5 worm cellular contexts compared by ENCODE assay signal in genomic region chrII:6360822-6361221, ce11.
TF ChIP-seq lines count a peak whose summit lies in the region.

K10B2.4 (minus strand) TSS chrII:6360959.

TF ChIP-seq in whole organism, L1 larva, 84 proteins besides CTCF, POLR2A, EP300 and RAD21 (continues in another document):
- TF ChIP-seq egl-13 (tag; optimal IDR thresholded peaks at IDR 0.05; lab: Kevin White, UChicago): no peak
- peak; percentile 82 for TF ChIP-seq nhr-20 (tag; optimal IDR thresholded peaks at IDR 0.05; lab: Kevin White, UChicago)
- peak; percentile 77 to 79 for TF ChIP-seq efl-1 (optimal IDR thresholded peaks at IDR 0.05; lab: Kevin White, UChicago)
- peak; percentile 64 to 97 for TF ChIP-seq efl-1 (GFP tag; optimal IDR thresholded peaks at IDR 0.05 in 1 of 2; lab: Kevin White, UChicago)
- peak; percentile 53 for TF ChIP-seq dsc-1 (tag; optimal IDR thresholded peaks at IDR 0.05; lab: Kevin White, UChicago)
- peak in 1 of 6 experiments; percentile 37 for TF ChIP-seq elt-3 (tag; optimal IDR thresholded peaks at IDR 0.05; lab: Kevin White, UChicago)
- no peak for TF ChIP-seq ztf-11 (tag; optimal IDR thresholded peaks at IDR 0.05; lab: Kevin White, UChicago)
- TF ChIP-seq mep-1 (tag; optimal IDR thresholded peaks at IDR 0.05; lab: Kevin White, UChicago): peak; percentile 65
- TF ChIP-seq blmp-1 (tag; optimal IDR thresholded peaks at IDR 0.05; lab: Kevin White, UChicago): peak; percentile 94
- peak; percentile 66 for TF ChIP-seq xbp-1 (tag; optimal IDR thresholded peaks at IDR 0.05; lab: Kevin White, UChicago)
- TF ChIP-seq unc-30 (tag; optimal IDR thresholded peaks at IDR 0.05; lab: Kevin White, UChicago): no peak
- TF ChIP-seq skn-1 (tag; optimal IDR thresholded peaks at IDR 0.05; lab: Kevin White, UChicago): peak; percentile 35
- no peak for TF ChIP-seq egl-27 (tag; optimal IDR thresholded peaks at IDR 0.05; lab: Kevin White, UChicago)
- peak; percentile 54 for TF ChIP-seq nhr-90 (tag; optimal IDR thresholded peaks at IDR 0.05; lab: Kevin White, UChicago; ENCODE audit: poor library complexity)
- TF ChIP-seq grh-1 (GFP tag; IDR thresholded peaks at IDR 0.05; lab: Robert Waterston, UW): 0 out of 2 replicates have a peak, but pooled peaks have one; percentile 34
- TF ChIP-seq ceh-8 (GFP tag; optimal IDR thresholded peaks at IDR 0.05; lab: Kevin White, UChicago): no peak
- TF ChIP-seq vab-15 (tag; optimal IDR thresholded peaks at IDR 0.05; lab: Kevin White, UChicago): no peak
- no peak for TF ChIP-seq unc-98 (GFP tag; IDR thresholded peaks at IDR 0.05; lab: Robert Waterston, UW)

TF ChIP-seq in whole organism, L3 larva, 47 proteins besides CTCF, POLR2A, EP300 and RAD21 (continues in another document):
- TF ChIP-seq nhr-28 (tag; optimal IDR thresholded peaks at IDR 0.05; lab: Kevin White, UChicago): no peak
- TF ChIP-seq ceh-16 (tag; optimal IDR thresholded peaks at IDR 0.05; lab: Kevin White, UChicago): no peak
- TF ChIP-seq lin-15B (tag; optimal IDR thresholded peaks at IDR 0.05; lab: Kevin White, UChicago): peak; percentile 76
- TF ChIP-seq egl-5 (tag; optimal IDR thresholded peaks at IDR 0.05; lab: Kevin White, UChicago): no peak
- TF ChIP-seq elt-2 (tag; optimal IDR thresholded peaks at IDR 0.05; lab: Kevin White, UChicago): peak; percentile 40
- TF ChIP-seq nhr-25 (tag; optimal IDR thresholded peaks at IDR 0.05; lab: Kevin White, UChicago): peak; percentile 67
- TF ChIP-seq daf-12 (tag; optimal IDR thresholded peaks at IDR 0.05; lab: Kevin White, UChicago): no peak
- no peak for TF ChIP-seq egl-27 (tag; optimal IDR thresholded peaks at IDR 0.05; lab: Kevin White, UChicago)
- TF ChIP-seq nfya-1 (tag; optimal IDR thresholded peaks at IDR 0.05; lab: Kevin White, UChicago; ENCODE audit: insufficient read depth): peak; percentile 73
- TF ChIP-seq nhr-23 (tag; optimal IDR thresholded peaks at IDR 0.05; lab: Kevin White, UChicago): peak; percentile 71
- no peak for TF ChIP-seq zag-1 (tag; optimal IDR thresholded peaks at IDR 0.05; lab: Kevin White, UChicago)
- TF ChIP-seq pqm-1 (tag; optimal IDR thresholded peaks at IDR 0.05; lab: Kevin White, UChicago): no peak
- TF ChIP-seq elt-1 (tag; optimal IDR thresholded peaks at IDR 0.05; lab: Kevin White, UChicago): no peak
- TF ChIP-seq nhr-11 (tag; optimal IDR thresholded peaks at IDR 0.05; lab: Kevin White, UChicago): no peak
- TF ChIP-seq ceh-28 (tag; optimal IDR thresholded peaks at IDR 0.05; lab: Kevin White, UChicago): peak; percentile 21
- TF ChIP-seq skn-1 (tag; optimal IDR thresholded peaks at IDR 0.05; lab: Kevin White, UChicago): no peak
- peak; percentile 45 for TF ChIP-seq lin-39 (tag; optimal IDR thresholded peaks at IDR 0.05; lab: Kevin White, UChicago)
- peak; percentile 85 for TF ChIP-seq pha-4 (tag; optimal IDR thresholded peaks at IDR 0.05; lab: Kevin White, UChicago)
- TF ChIP-seq R02D3.7 (tag; optimal IDR thresholded peaks at IDR 0.05; lab: Kevin White, UChicago): no peak
- TF ChIP-seq nhr-237 (tag; optimal IDR thresholded peaks at IDR 0.05; lab: Kevin White, UChicago): no peak

TF ChIP-seq in whole organism, early embryonic, 17 proteins besides CTCF, POLR2A, EP300 and RAD21:
- TF ChIP-seq hmg-4 (GFP tag; optimal IDR thresholded peaks at IDR 0.05; lab: Kevin White, UChicago) (no peak), ceh-13 (GFP tag; optimal IDR thresholded peaks at IDR 0.05; lab: Kevin White, UChicago) (no peak), F13C5.2 (tag; optimal IDR thresholded peaks at IDR 0.05; lab: Kevin White, UChicago) (peak; percentile 1), ama-1 (optimal IDR thresholded peaks at IDR 0.05; lab: Kevin White, UChicago) (no peak)

TF ChIP-seq in whole organism, midembryonic, 9 proteins besides CTCF, POLR2A, EP300 and RAD21:
- no peak for TF ChIP-seq med-1 (GFP tag; optimal IDR thresholded peaks at IDR 0.05; lab: Kevin White, UChicago; ENCODE audit: insufficient read depth)
- TF ChIP-seq ztf-23 (GFP tag; IDR thresholded peaks at IDR 0.05; lab: Robert Waterston, UW): peak; percentile 65; the same call in 1 of the 2 replicates
- TF ChIP-seq klf-2 (GFP tag; conservative IDR thresholded peaks at IDR 0.05; lab: Robert Waterston, UW): no peak
- TF ChIP-seq cog-1 (tag; optimal IDR thresholded peaks at IDR 0.05; lab: Kevin White, UChicago): no peak
- TF ChIP-seq tab-1 (GFP tag; IDR thresholded peaks at IDR 0.05; lab: Robert Waterston, UW): no peak
TF ChIP-seq in whole organism, midembryonic: peak in this region for 1.

TF ChIP-seq in whole organism, young adult, 124 proteins besides CTCF, POLR2A, EP300 and RAD21 (continues in another document):
- TF ChIP-seq somi-1 (GFP tag; optimal IDR thresholded peaks at IDR 0.05; lab: Kevin White, UChicago) (no peak), B0336.3 (GFP tag; IDR thresholded peaks at IDR 0.05; lab: Robert Waterston, UW) (peak; percentile 36; the same call in 1 of the 2 replicates), ceh-27 (GFP tag; optimal IDR thresholded peaks at IDR 0.05; lab: Kevin White, UChicago) (peak; percentile 32), dpl-1 (GFP tag; optimal IDR thresholded peaks at IDR 0.05; lab: Kevin White, UChicago) (peak; percentile 46), Y67H2A.10 (GFP tag; conservative IDR thresholded peaks at IDR 0.05; lab: Robert Waterston, UW) (0 out of 2 replicates have a peak, but pooled peaks have one; percentile 21), rpc-1 (optimal IDR thresholded peaks at IDR 0.05; lab: Kevin White, UChicago) (no peak), rpc-1 (tag; optimal IDR thresholded peaks at IDR 0.05; lab: Kevin White, UChicago) (no peak), rcor-1 (GFP tag; IDR thresholded peaks at IDR 0.05; lab: Robert Waterston, UW) (peak; percentile 43; the same call in 1 of the 2 replicates), dox-1 (GFP tag; IDR thresholded peaks at IDR 0.05; lab: Robert Waterston, UW) (peak; percentile 64), lin-35 (GFP tag; optimal IDR thresholded peaks at IDR 0.05; lab: Kevin White, UChicago) (peak in 1 of 3 experiments; percentile 47), efl-1 (GFP tag; optimal IDR thresholded peaks at IDR 0.05; lab: Kevin White, UChicago) (no peak), madf-3 (GFP tag; IDR thresholded peaks at IDR 0.05; lab: Robert Waterston, UW) (peak; percentile 74; the same call in 1 of the 2 replicates), tlf-1 (GFP tag; optimal IDR thresholded peaks at IDR 0.05; lab: Kevin White, UChicago) (peak; percentile 43), ama-1 (optimal IDR thresholded peaks at IDR 0.05; lab: Kevin White, UChicago) (no peak), ama-1 (GFP tag; optimal IDR thresholded peaks at IDR 0.05; lab: Kevin White, UChicago) (peak in 1 of 2 experiments; percentile 38), lin-40 (tag; optimal IDR thresholded peaks at IDR 0.05; lab: Kevin White, UChicago) (peak; percentile 47), lsl-1 (GFP tag; optimal IDR thresholded peaks at IDR 0.05; lab: Kevin White, UChicago) (peak; percentile 7), nhr-90 (tag; optimal IDR thresholded peaks at IDR 0.05; lab: Kevin White, UChicago) (no peak), snpc-3.4 (tag; optimal IDR thresholded peaks at IDR 0.05; lab: Kevin White, UChicago) (no peak), ccch-3 (GFP tag; optimal IDR thresholded peaks at IDR 0.05; lab: Kevin White, UChicago) (no peak), nfyb-1 (GFP tag; IDR thresholded peaks at IDR 0.05; lab: Robert Waterston, UW) (peak; percentile 57; the same call in 1 of the 2 replicates), hsf-1 (GFP tag; IDR thresholded peaks at IDR 0.05; lab: Robert Waterston, UW) (0 out of 2 replicates have a peak, but pooled peaks have one; percentile 35), zfh-2 (GFP tag; conservative IDR thresholded peaks at IDR 0.05; lab: Robert Waterston, UW) (no peak), mes-4 (tag; optimal IDR thresholded peaks at IDR 0.05; lab: Kevin White, UChicago) (no peak), F37B4.10 (GFP tag; IDR thresholded peaks at IDR 0.05; lab: Robert Waterston, UW) (no peak), cebp-2 (GFP tag; IDR thresholded peaks at IDR 0.05; lab: Robert Waterston, UW) (no peak), mxl-1 (tag; optimal IDR thresholded peaks at IDR 0.05; lab: Kevin White, UChicago) (no peak), nfya-1 (tag; optimal IDR thresholded peaks at IDR 0.05; lab: Kevin White, UChicago; ENCODE audit: borderline replicate concordance, insufficient read depth) (no peak), zim-3 (tag; optimal IDR thresholded peaks at IDR 0.05; lab: Kevin White, UChicago) (no peak), lin-54 (GFP tag; optimal IDR thresholded peaks at IDR 0.05; lab: Kevin White, UChicago) (peak; percentile 62), nfya-2 (GFP tag; IDR thresholded peaks at IDR 0.05; lab: Robert Waterston, UW) (no peak), sea-2 (GFP tag; IDR thresholded peaks at IDR 0.05; lab: Robert Waterston, UW) (no peak), repo-1 (tag; optimal IDR thresholded peaks at IDR 0.05; lab: Kevin White, UChicago) (no peak), ets-4 (GFP tag; optimal IDR thresholded peaks at IDR 0.05; lab: Kevin White, UChicago) (no peak), ceh-79 (tag; optimal IDR thresholded peaks at IDR 0.05; lab: Kevin White, UChicago) (no peak), bed-2 (GFP tag; IDR thresholded peaks at IDR 0.05; lab: Robert Waterston, UW) (no peak), B0035.1 (tag; optimal IDR thresholded peaks at IDR 0.05; lab: Kevin White, UChicago) (peak; percentile 56), pha-4 (tag; optimal IDR thresholded peaks at IDR 0.05; lab: Kevin White, UChicago) (no peak), F23B12.7 (tag; optimal IDR thresholded peaks at IDR 0.05; lab: Kevin White, UChicago; ENCODE audit: insufficient read depth) (peak; percentile 80), ztf-18 (tag; optimal IDR thresholded peaks at IDR 0.05; lab: Kevin White, UChicago) (peak; percentile 92), F57C9.4 (tag; optimal IDR thresholded peaks at IDR 0.05; lab: Kevin White, UChicago) (no peak), hmg-20 (GFP tag; IDR thresholded peaks at IDR 0.05; lab: Robert Waterston, UW) (no peak), attf-5 (GFP tag; optimal IDR thresholded peaks at IDR 0.05; lab: Kevin White, UChicago) (peak; percentile 72), lsy-27 (tag; optimal IDR thresholded peaks at IDR 0.05; lab: Kevin White, UChicago; ENCODE audit: borderline replicate concordance, insufficient read depth) (no peak), ceh-40 (GFP tag; IDR thresholded peaks at IDR 0.05; lab: Robert Waterston, UW) (no peak), die-1 (tag; optimal IDR thresholded peaks at IDR 0.05; lab: Kevin White, UChicago) (no peak), let-607 (tag; optimal IDR thresholded peaks at IDR 0.05; lab: Kevin White, UChicago) (peak in 1 of 2 experiments; percentile 5), let-526 (GFP tag; IDR thresholded peaks at IDR 0.05; lab: Robert Waterston, UW) (peak; percentile 22; the same call in 1 of the 2 replicates), madf-6 (GFP tag; IDR thresholded peaks at IDR 0.05; lab: Robert Waterston, UW) (peak; percentile 50)

Comparison
In these comparisons a context has a peak if more than half of its experiments do, and no peak if none do; other contexts are left out.
1. Of the 8 proteins assayed by ChIP-seq in both whole organism, young adult and whole organism, L1 larva: peak only in whole organism, young adult: none; only in whole organism, L1 larva: efl-1, nhr-90 and unc-130; in both: dpl-1 and snpc-4; in neither: 1; mixed calls (peak in some experiments, not most) for 2.